Worm (Caenorhabditis elegans) whole organism, early embryonic: ENCODE results near the gene F17E9.16.

ENCODE experiments used
- B0310.2 ChIP-seq: sonication (generic microtip); optimal IDR thresholded peaks from 2 replicates; lab custom pipeline; 2016; ENCODE audit warnings: mild to moderate bottlenecking, missing genetic modification characterization, missing compliant biosample characterization
- F13C5.2 ChIP-seq: sonication (generic microtip); optimal IDR thresholded peaks from 2 replicates; lab custom pipeline; 2017; ENCODE audit warnings: mild to moderate bottlenecking, missing genetic modification characterization, inconsistent platforms, missing compliant biosample characterization
- aly-1 ChIP-seq: sonication (generic microtip); optimal IDR thresholded peaks from 2 replicates; lab custom pipeline; 2016; ENCODE audit warnings: missing genetic modification characterization, missing compliant biosample characterization
- ama-1 ChIP-seq: fragments of 150-350 bp; optimal IDR thresholded peaks from 2 replicates; lab custom pipeline; 2014
- ceh-13 ChIP-seq: fragments of 200-800 bp; sonication (Bioruptor generic); optimal IDR thresholded peaks from 2 replicates; lab custom pipeline; 2018; ENCODE audit warnings: mild to moderate bottlenecking, missing genetic modification characterization, missing compliant biosample characterization
- ceh-36 ChIP-seq: sonication (generic microtip); optimal IDR thresholded peaks from 2 replicates; lab custom pipeline; 2016; ENCODE audit warnings: missing genetic modification characterization, inconsistent platforms, missing compliant biosample characterization
- ets-7 ChIP-seq: sonication (generic microtip); optimal IDR thresholded peaks from 2 replicates; lab custom pipeline; 2016; ENCODE audit warnings: missing genotype, missing genetic modification characterization, missing compliant biosample characterization
- flt-1 ChIP-seq: fragments of 200-800 bp; sonication (Bioruptor generic); IDR thresholded peaks from 2 replicates; pipeline ENCODE4 v1.3.6; 2022; ENCODE audit warnings: missing genetic modification characterization, missing compliant biosample characterization
- hmbx-1 ChIP-seq: sonication (generic microtip); optimal IDR thresholded peaks from 2 replicates; lab custom pipeline; 2016; ENCODE audit warnings: mild to moderate bottlenecking, missing genetic modification characterization, missing compliant biosample characterization
- hmg-4 ChIP-seq: fragments of 200-800 bp; sonication (Bioruptor generic); optimal IDR thresholded peaks from 2 replicates; lab custom pipeline; 2018; ENCODE audit warnings: mild to moderate bottlenecking, missing genetic modification characterization, missing compliant biosample characterization
- hnd-1 ChIP-seq: sonication (generic microtip); optimal IDR thresholded peaks from 2 replicates; lab custom pipeline; 2016; ENCODE audit warnings: missing genetic modification characterization, missing compliant biosample characterization
- pes-1 ChIP-seq: fragments of 200-800 bp; sonication (Bioruptor generic); IDR thresholded peaks from 2 replicates; pipeline ENCODE4 v1.3.6; 2022; ENCODE audit warnings: missing genetic modification reagents, missing genetic modification characterization, missing compliant biosample characterization
- scrt-1 ChIP-seq: fragments of 200-800 bp; sonication (Bioruptor generic); IDR thresholded peaks from 2 replicates; pipeline ENCODE4 v1.3.6; 2022; ENCODE audit warnings: missing genetic modification characterization, missing compliant biosample characterization
- sea-1 ChIP-seq: fragments of 200-800 bp; sonication (Bioruptor generic); conservative IDR thresholded peaks from 2 replicates; pipeline ENCODE4 v1.3.6; 2022; ENCODE audit warnings: missing genetic modification characterization, missing compliant biosample characterization
- tbx-11 ChIP-seq: fragments of 200-800 bp; sonication (Bioruptor generic); IDR thresholded peaks from 2 replicates; pipeline ENCODE4 v1.3.6; 2022; ENCODE audit warnings: missing genetic modification characterization, missing compliant biosample characterization
- tbx-37 ChIP-seq: fragments of 200-800 bp; sonication (Bioruptor generic); conservative IDR thresholded peaks from 2 replicates; pipeline ENCODE4 v1.3.6; 2022; ENCODE audit warnings: missing genetic modification reagents, missing genetic modification characterization, missing compliant biosample characterization
- tra-4 ChIP-seq: sonication (generic microtip); optimal IDR thresholded peaks from 2 replicates; lab custom pipeline; 2017; ENCODE audit warnings: missing genetic modification characterization, missing compliant biosample characterization

The F17E9.16 gene

DNA sequence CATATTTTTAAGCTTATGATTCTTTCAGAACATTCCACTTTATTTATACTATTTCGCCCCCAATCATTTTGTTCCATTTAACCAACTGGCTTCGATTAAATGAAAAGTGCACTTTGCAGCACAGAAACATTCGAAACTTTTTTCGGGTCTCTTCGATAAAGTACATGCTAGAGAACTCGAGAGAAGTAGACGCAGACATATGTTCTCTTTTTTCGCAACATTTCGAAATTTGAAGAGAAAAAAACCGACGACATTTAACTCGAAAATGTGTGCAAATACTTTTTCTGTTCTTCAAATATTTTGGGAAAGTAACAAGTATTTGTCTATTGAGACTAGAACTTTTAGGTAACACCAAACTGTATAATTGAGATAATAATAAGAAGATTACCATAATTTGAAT is 24.8 kb downstream of the F17E9.16 start:
- TF ChIP-seq scrt-1 (GFP tag; lab: Robert Waterston, UW) = no peak
- TF ChIP-seq pes-1 (GFP tag; lab: Robert Waterston, UW) = no peak
- no peak for TF ChIP-seq tra-4 (tag; lab: Kevin White, UChicago)
- TF ChIP-seq hnd-1 (tag; lab: Kevin White, UChicago) = no peak
- no peak for TF ChIP-seq aly-1
- TF ChIP-seq sea-1 = no peak
- TF ChIP-seq B0310.2 (tag; lab: Kevin White, UChicago) = no peak
- no peak for TF ChIP-seq ets-7 (tag; lab: Kevin White, UChicago)
- no peak for TF ChIP-seq hmg-4 (GFP tag; lab: Kevin White, UChicago)

DNA sequence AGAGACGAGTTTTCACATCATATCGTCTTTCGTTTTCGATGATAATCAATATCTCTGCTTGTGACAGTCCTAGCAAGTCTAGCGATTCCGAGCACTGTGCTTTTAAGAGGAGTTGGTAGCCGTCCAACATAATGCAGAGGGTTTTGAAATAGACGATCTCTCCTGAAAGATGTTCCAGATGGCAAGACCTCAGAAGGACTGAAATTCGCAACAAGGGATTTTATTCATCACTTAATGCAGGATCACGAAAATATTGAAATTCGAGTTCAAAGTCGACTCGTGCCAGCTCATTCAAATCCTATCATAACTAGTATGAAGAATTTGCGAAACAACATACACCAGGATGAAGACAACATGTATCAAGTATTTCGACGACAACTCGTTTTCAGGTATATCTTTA is 25.4 kb downstream of the F17E9.16 start, which contains the start of gene D2096.7:
Gene D2096.7, minus strand, starts transcription at position 130 of the 400 bp plus-strand sequence.
- no peak for TF ChIP-seq tbx-37 (GFP tag; lab: Robert Waterston, UW)
- TF ChIP-seq aly-1 = no peak
- TF ChIP-seq pes-1 (GFP tag; lab: Robert Waterston, UW) = no peak
- no peak for TF ChIP-seq F13C5.2 (tag; lab: Kevin White, UChicago)
- no peak for TF ChIP-seq flt-1 (GFP tag; lab: Robert Waterston, UW)
- TF ChIP-seq ceh-36 (tag; lab: Kevin White, UChicago) = no peak
- TF ChIP-seq B0310.2 (tag; lab: Kevin White, UChicago) = no peak
- TF ChIP-seq sea-1 = no peak
- TF ChIP-seq hmbx-1 (tag; lab: Kevin White, UChicago) = no peak
- no peak for TF ChIP-seq scrt-1 (GFP tag; lab: Robert Waterston, UW)
- no peak for TF ChIP-seq ets-7 (tag; lab: Kevin White, UChicago)
- no peak for TF ChIP-seq tra-4 (tag; lab: Kevin White, UChicago)
- no peak for TF ChIP-seq hmg-4 (GFP tag; lab: Kevin White, UChicago)
- no peak for TF ChIP-seq tbx-11
- TF ChIP-seq ama-1 (lab: Kevin White, UChicago) = no peak
- TF ChIP-seq ceh-13 (GFP tag; lab: Kevin White, UChicago) = no peak
- no peak for TF ChIP-seq hnd-1 (tag; lab: Kevin White, UChicago)

DNA sequence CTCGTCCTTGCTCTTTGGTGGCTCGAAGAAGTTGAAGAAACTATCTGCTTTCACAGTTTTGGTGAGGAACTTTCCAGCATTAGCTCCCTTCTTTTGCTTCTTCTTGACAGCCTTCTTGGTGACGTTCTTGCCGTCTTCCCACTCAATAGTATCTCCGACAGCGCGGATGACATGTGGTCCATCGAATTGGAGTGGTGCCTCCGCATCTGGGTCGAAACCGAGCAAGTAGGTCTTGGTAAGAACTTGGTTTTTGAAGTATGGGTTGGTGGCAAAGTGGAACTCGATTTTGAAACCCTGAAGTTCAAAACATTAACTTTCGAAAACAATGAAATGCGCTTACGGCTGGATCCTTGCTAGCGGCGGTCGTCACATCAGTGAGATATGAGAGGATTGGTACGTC is 26.1 kb downstream of the F17E9.16 start:
- TF ChIP-seq tbx-11 (no peak), hnd-1 (tag; lab: Kevin White, UChicago) (no peak), hmg-4 (GFP tag; lab: Kevin White, UChicago) (no peak), pes-1 (GFP tag; lab: Robert Waterston, UW) (no peak), ceh-13 (GFP tag; lab: Kevin White, UChicago) (no peak), tra-4 (tag; lab: Kevin White, UChicago) (no peak), flt-1 (GFP tag; lab: Robert Waterston, UW) (no peak), hmbx-1 (tag; lab: Kevin White, UChicago) (no peak), ceh-36 (tag; lab: Kevin White, UChicago) (no peak), scrt-1 (GFP tag; lab: Robert Waterston, UW) (no peak), ama-1 (lab: Kevin White, UChicago) (no peak), B0310.2 (tag; lab: Kevin White, UChicago) (no peak), tbx-37 (GFP tag; lab: Robert Waterston, UW) (no peak), ets-7 (tag; lab: Kevin White, UChicago) (no peak), F13C5.2 (tag; lab: Kevin White, UChicago) (no peak), aly-1 (no peak), sea-1 (no peak)

DNA sequence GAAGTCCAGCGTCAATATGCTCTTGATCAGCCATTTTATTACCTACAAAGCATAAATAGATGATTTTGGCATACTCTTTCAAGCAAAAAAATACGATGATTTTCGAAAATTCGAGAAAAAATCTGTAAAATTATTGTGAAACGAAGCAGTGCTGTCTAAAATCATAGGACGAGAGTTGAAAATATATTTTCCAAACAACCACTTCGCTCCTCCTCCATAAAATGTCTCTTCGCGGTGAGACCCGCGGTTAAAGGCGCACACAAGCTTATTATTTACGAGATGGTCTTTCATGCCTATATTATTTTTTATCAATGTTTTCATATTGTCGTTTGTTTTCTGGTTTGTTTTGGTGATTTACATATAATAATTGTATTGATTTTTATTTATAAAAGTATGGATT is 27.1 kb downstream of the F17E9.16 start, which contains the start of gene nap-1:
Gene nap-1, minus strand, starts transcription at position 42 of the 400 bp plus-strand sequence.
- no peak for TF ChIP-seq F13C5.2 (tag; lab: Kevin White, UChicago)
- TF ChIP-seq ets-7 (tag; lab: Kevin White, UChicago) = no peak
- no peak for TF ChIP-seq ama-1 (lab: Kevin White, UChicago)
- no peak for TF ChIP-seq hnd-1 (tag; lab: Kevin White, UChicago)
- TF ChIP-seq ceh-36 (tag; lab: Kevin White, UChicago) = no peak
- no peak for TF ChIP-seq pes-1 (GFP tag; lab: Robert Waterston, UW)
- no peak for TF ChIP-seq flt-1 (GFP tag; lab: Robert Waterston, UW)
- TF ChIP-seq aly-1 = no peak
- no peak for TF ChIP-seq ceh-13 (GFP tag; lab: Kevin White, UChicago)
- TF ChIP-seq tra-4 (tag; lab: Kevin White, UChicago) = no peak
- TF ChIP-seq sea-1 = no peak
- no peak for TF ChIP-seq tbx-11
- no peak for TF ChIP-seq tbx-37 (GFP tag; lab: Robert Waterston, UW)
- no peak for TF ChIP-seq hmbx-1 (tag; lab: Kevin White, UChicago)
- TF ChIP-seq hmg-4 (GFP tag; lab: Kevin White, UChicago) = no peak
- TF ChIP-seq B0310.2 (tag; lab: Kevin White, UChicago) = no peak
- TF ChIP-seq scrt-1 (GFP tag; lab: Robert Waterston, UW) = no peak

DNA sequence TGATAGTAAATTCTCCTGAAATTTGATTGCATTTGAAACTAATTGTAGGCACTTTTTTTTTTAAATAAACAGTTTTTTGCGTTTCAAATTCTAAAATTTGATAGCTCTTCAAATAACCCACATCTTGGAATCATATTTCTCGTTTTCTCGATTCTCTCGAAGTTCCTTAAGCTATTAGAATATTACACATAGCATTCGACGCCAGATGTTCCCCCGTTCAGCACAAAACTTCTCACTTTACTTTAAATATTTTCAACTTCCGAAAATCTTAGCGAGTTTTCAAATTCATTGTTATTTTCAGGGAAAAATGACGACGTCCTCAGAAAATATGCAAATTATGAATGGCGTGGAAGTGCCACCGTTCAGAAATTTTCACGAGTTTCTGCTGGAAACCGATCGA is 27.5 kb downstream of the F17E9.16 start, which contains the start of gene praf-3:
Gene praf-3, plus strand, starts transcription at position 301 of the 400 bp plus-strand sequence.
- no peak for TF ChIP-seq sea-1

DNA sequence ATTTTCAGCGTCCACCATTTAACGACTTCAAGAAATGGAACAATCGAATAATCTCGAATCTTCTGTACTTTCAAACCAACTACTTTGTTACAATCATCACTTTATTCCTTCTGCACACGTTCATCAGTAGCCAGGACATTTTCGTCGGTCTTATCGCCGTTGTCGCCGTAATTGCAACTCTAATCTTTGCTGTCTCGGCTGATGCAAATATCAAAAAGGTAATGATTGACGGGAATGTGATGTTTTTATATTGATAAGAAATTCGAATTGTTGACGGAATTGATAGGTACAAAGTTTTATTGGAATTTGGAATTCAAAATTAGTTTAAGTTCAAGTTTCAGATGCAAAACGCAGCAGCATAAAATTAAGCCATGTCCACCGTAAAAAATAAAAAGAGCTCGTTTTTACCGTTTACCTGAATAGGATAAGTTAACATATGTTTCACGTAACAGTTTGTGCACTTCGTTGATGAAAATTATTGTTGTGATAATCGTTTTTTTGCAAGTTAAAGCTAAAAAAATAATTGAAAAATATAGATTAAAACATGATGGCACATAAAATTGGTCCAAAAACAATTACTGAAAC is 28.2 kb downstream of the F17E9.16 start:
- TF ChIP-seq tra-4 (tag; lab: Kevin White, UChicago) (no peak), pes-1 (GFP tag; lab: Robert Waterston, UW) (no peak), hmbx-1 (tag; lab: Kevin White, UChicago) (no peak), ama-1 (lab: Kevin White, UChicago) (no peak), scrt-1 (GFP tag; lab: Robert Waterston, UW) (no peak), F13C5.2 (tag; lab: Kevin White, UChicago) (no peak), sea-1 (no peak)

DNA sequence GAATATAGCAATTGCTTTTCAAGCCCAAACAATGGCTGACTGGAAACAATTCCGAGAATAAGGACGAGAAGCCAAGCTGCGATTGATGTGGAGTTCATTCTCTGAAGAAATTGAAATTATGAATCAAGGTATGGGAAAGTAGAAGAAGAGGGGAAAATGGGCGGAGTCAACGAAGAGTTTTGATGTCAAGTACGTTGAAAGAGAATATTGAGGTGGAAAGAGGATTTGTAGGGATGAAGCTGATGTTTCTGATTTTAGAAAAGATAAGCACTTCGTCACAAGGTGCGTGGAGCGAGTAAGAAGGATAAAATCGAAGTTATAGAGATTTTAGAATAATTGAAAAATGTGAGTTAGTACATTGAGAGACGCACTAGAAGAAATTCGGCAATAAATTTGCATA is 30.6 kb downstream of the F17E9.16 start, which contains the start of gene D2096.9:
Gene D2096.9, minus strand, starts transcription at position 101 of the 400 bp plus-strand sequence.
- TF ChIP-seq flt-1 (GFP tag; lab: Robert Waterston, UW) (no peak), sea-1 (no peak), F13C5.2 (tag; lab: Kevin White, UChicago) (no peak), tra-4 (tag; lab: Kevin White, UChicago) (no peak), ets-7 (tag; lab: Kevin White, UChicago) (no peak), hmg-4 (GFP tag; lab: Kevin White, UChicago) (no peak), ama-1 (lab: Kevin White, UChicago) (no peak), ceh-13 (GFP tag; lab: Kevin White, UChicago) (no peak), hnd-1 (tag; lab: Kevin White, UChicago) (no peak), scrt-1 (GFP tag; lab: Robert Waterston, UW) (no peak), tbx-37 (GFP tag; lab: Robert Waterston, UW) (no peak), B0310.2 (tag; lab: Kevin White, UChicago) (no peak), aly-1 (no peak), hmbx-1 (tag; lab: Kevin White, UChicago) (no peak), ceh-36 (tag; lab: Kevin White, UChicago) (no peak), tbx-11 (no peak), pes-1 (GFP tag; lab: Robert Waterston, UW) (no peak)
